Fruit fly (Drosophila melanogaster): ENCODE measurements around the gene Rsod.

- TF ChIP-seq CG8478 (optimal IDR thresholded peaks at IDR 0.05) (no peak), usp (GFP tag; optimal IDR thresholded peaks at IDR 0.05) (no peak)
These were observed 40.8 kb upstream of the Rsod start, which contains the start of gene CecA2 for dm6 chr3R:30211856-30212255.
